Worm (Caenorhabditis elegans) whole organism, young adult: ENCODE results near the gene atf-8.

ENCODE experiments used
- B0261.1 ChIP-seq: sonication (generic microtip); optimal IDR thresholded peaks from 2 replicates; lab custom pipeline; 2016; ENCODE audit warnings: mild to moderate bottlenecking, missing genetic modification characterization, moderate library complexity, missing compliant biosample characterization
- C06A6.2 ChIP-seq: fragments of 200-800 bp; sonication (Bioruptor generic); conservative IDR thresholded peaks from 2 replicates; pipeline ENCODE4 v1.3.6; 2022; ENCODE audit warnings: missing genetic modification characterization, missing compliant biosample characterization
- D2030.7 ChIP-seq: fragments of 200-800 bp; sonication (Bioruptor generic); IDR thresholded peaks from 2 replicates; pipeline ENCODE4 v1.3.6; 2022; ENCODE audit warnings: missing genetic modification reagents, missing genetic modification characterization, missing compliant biosample characterization
- F23B12.7 ChIP-seq: sonication (generic microtip); optimal IDR thresholded peaks from 2 replicates; lab custom pipeline; 2017; ENCODE audit warnings: missing genetic modification characterization, mild to moderate bottlenecking, missing compliant biosample characterization, antibody characterized with exemption, moderate library complexity; ENCODE audit not compliant: insufficient read depth
- F37B4.10 ChIP-seq: fragments of 200-800 bp; sonication (Bioruptor generic); IDR thresholded peaks from 2 replicates; pipeline ENCODE4 v1.3.6; 2022; ENCODE audit warnings: missing genetic modification characterization, missing compliant biosample characterization
- F49E8.2 ChIP-seq: sonication (generic microtip); optimal IDR thresholded peaks from 3 replicates; lab custom pipeline; 2017; ENCODE audit warnings: missing genetic modification characterization, mild to moderate bottlenecking, missing compliant biosample characterization, antibody characterized with exemption, moderate library complexity; ENCODE audit not compliant: insufficient read depth
- F57A8.1 ChIP-seq: fragments of 200-800 bp; sonication (Bioruptor generic); optimal IDR thresholded peaks from 2 replicates; lab custom pipeline; 2018; ENCODE audit warnings: mild to moderate bottlenecking, missing genetic modification characterization, moderate library complexity, missing compliant biosample characterization
- F57C9.4 ChIP-seq: sonication (generic microtip); optimal IDR thresholded peaks from 2 replicates; lab custom pipeline; 2017; ENCODE audit warnings: mild to moderate bottlenecking, missing genetic modification characterization, missing compliant biosample characterization
- T26A5.8 ChIP-seq: sonication (generic microtip); optimal IDR thresholded peaks from 2 replicates; lab custom pipeline; 2016; ENCODE audit warnings: missing genetic modification characterization, missing compliant biosample characterization
- Y95B8A.8 ChIP-seq: fragments of 200-800 bp; sonication (Bioruptor generic); IDR thresholded peaks from 2 replicates; pipeline ENCODE4 v1.3.6; 2022; ENCODE audit warnings: missing genetic modification reagents, missing genetic modification characterization, missing compliant biosample characterization
- akir-1 ChIP-seq: fragments of 200-800 bp; sonication (Bioruptor generic); optimal IDR thresholded peaks from 2 replicates; lab custom pipeline; 2018; ENCODE audit warnings: mild to moderate bottlenecking, missing genetic modification characterization, moderate library complexity, missing compliant biosample characterization
- aptf-3 ChIP-seq: fragments of 200-800 bp; sonication (Bioruptor generic); IDR thresholded peaks from 2 replicates; pipeline ENCODE4 v1.3.6; 2022; ENCODE audit warnings: missing genetic modification characterization, missing compliant biosample characterization
- attf-6 ChIP-seq: fragments of 200-800 bp; sonication (Bioruptor generic); IDR thresholded peaks from 2 replicates; pipeline ENCODE4 v1.3.6; 2022; ENCODE audit warnings: missing genetic modification reagents, missing genetic modification characterization, missing compliant biosample characterization
- ceh-40 ChIP-seq: fragments of 200-800 bp; sonication (Bioruptor generic); IDR thresholded peaks from 2 replicates; pipeline ENCODE4 v1.3.6; 2022; ENCODE audit warnings: missing genetic modification characterization, missing compliant biosample characterization
- ceh-91 ChIP-seq: fragments of 200-800 bp; sonication (Bioruptor generic); IDR thresholded peaks from 2 replicates; pipeline ENCODE4 v1.3.6; 2022; ENCODE audit warnings: missing genetic modification reagents, missing genetic modification characterization, missing compliant biosample characterization
- die-1 ChIP-seq: sonication (generic microtip); optimal IDR thresholded peaks from 2 replicates; lab custom pipeline; 2016; ENCODE audit warnings: missing genotype, mild to moderate bottlenecking, missing genetic modification characterization, missing compliant biosample characterization
- dpff-1 ChIP-seq: sonication (generic microtip); optimal IDR thresholded peaks from 2 replicates; lab custom pipeline; 2017; ENCODE audit warnings: mild to moderate bottlenecking, missing genetic modification characterization, missing compliant biosample characterization
- dpl-1 ChIP-seq: fragments of 150-350 bp; optimal IDR thresholded peaks from 2 replicates; lab custom pipeline; 2014; ENCODE audit warnings: missing biosample characterization, missing genetic modification reagents, missing genetic modification characterization
- egl-18 ChIP-seq: fragments of 200-800 bp; sonication (Bioruptor generic); IDR thresholded peaks from 2 replicates; pipeline ENCODE4 v1.3.6; 2022; ENCODE audit warnings: missing genetic modification reagents, missing genetic modification characterization, missing compliant biosample characterization
- egl-44 ChIP-seq: fragments of 200-800 bp; sonication (Bioruptor generic); IDR thresholded peaks from 2 replicates; pipeline ENCODE4 v1.3.6; 2022; ENCODE audit warnings: missing genetic modification reagents, missing genetic modification characterization, missing compliant biosample characterization
- ekl-4 ChIP-seq: fragments of 200-800 bp; sonication (Bioruptor generic); IDR thresholded peaks from 2 replicates; pipeline ENCODE4 v1.3.6; 2022; ENCODE audit warnings: missing genetic modification reagents, missing genetic modification characterization, missing compliant biosample characterization
- ets-4 ChIP-seq: fragments of 200-800 bp; sonication (Bioruptor generic); optimal IDR thresholded peaks from 2 replicates; lab custom pipeline; 2018; ENCODE audit warnings: mild to moderate bottlenecking, missing genetic modification characterization, missing compliant biosample characterization
- him-1 ChIP-seq: sonication (generic microtip); optimal IDR thresholded peaks from 2 replicates; lab custom pipeline; 2016; ENCODE audit warnings: missing genotype, missing genetic modification reagents, missing genetic modification characterization, missing compliant biosample characterization
- hmg-20 ChIP-seq: fragments of 200-800 bp; sonication (Bioruptor generic); IDR thresholded peaks from 2 replicates; pipeline ENCODE4 v1.3.6; 2022; ENCODE audit warnings: missing genetic modification reagents, missing genetic modification characterization, missing compliant biosample characterization
- hrde-1 ChIP-seq: sonication (generic microtip); optimal IDR thresholded peaks from 2 replicates; lab custom pipeline; 2016; ENCODE audit warnings: missing genetic modification characterization, mild to moderate bottlenecking, missing compliant biosample characterization, moderate library complexity, missing genotype, missing genetic modification reagents, borderline replicate concordance
- lag-1 ChIP-seq: fragments of 200-800 bp; sonication (Bioruptor generic); IDR thresholded peaks from 2 replicates; pipeline ENCODE4 v1.3.6; 2022; ENCODE audit warnings: missing genetic modification reagents, missing genetic modification characterization, missing compliant biosample characterization
- lir-1 ChIP-seq: fragments of 200-800 bp; sonication (Bioruptor generic); conservative IDR thresholded peaks from 2 replicates; pipeline ENCODE4 v1.3.6; 2022; ENCODE audit warnings: missing genetic modification reagents, missing genetic modification characterization, missing compliant biosample characterization
- madf-3 ChIP-seq: fragments of 200-800 bp; sonication (Bioruptor generic); IDR thresholded peaks from 2 replicates; pipeline ENCODE4 v1.3.6; 2022; ENCODE audit warnings: missing genetic modification reagents, missing genetic modification characterization, missing compliant biosample characterization
- madf-8 ChIP-seq: fragments of 200-800 bp; sonication (Bioruptor generic); conservative IDR thresholded peaks from 2 replicates; pipeline ENCODE4 v1.3.6; 2022; ENCODE audit warnings: missing genetic modification reagents, missing genetic modification characterization, missing compliant biosample characterization
- mcd-1 ChIP-seq: fragments of 200-800 bp; sonication (Bioruptor generic); IDR thresholded peaks from 2 replicates; pipeline ENCODE4 v1.3.6; 2022; ENCODE audit warnings: missing genetic modification reagents, missing genetic modification characterization, missing compliant biosample characterization
- nfya-1 ChIP-seq: sonication (generic microtip); optimal IDR thresholded peaks from 2 replicates; lab custom pipeline; 2017; ENCODE audit warnings: antibody characterized with exemption, missing compliant biosample characterization, missing genetic modification characterization, borderline replicate concordance; ENCODE audit not compliant: insufficient read depth
- nfya-2 ChIP-seq: fragments of 200-800 bp; sonication (Bioruptor generic); IDR thresholded peaks from 2 replicates; pipeline ENCODE4 v1.3.6; 2022; ENCODE audit warnings: missing genetic modification reagents, missing genetic modification characterization, missing compliant biosample characterization
- nfyb-1 ChIP-seq: fragments of 200-800 bp; sonication (Bioruptor generic); IDR thresholded peaks from 2 replicates; pipeline ENCODE4 v1.3.6; 2022; ENCODE audit warnings: missing genetic modification reagents, missing genetic modification characterization, missing compliant biosample characterization
- nhr-27 ChIP-seq: fragments of 200-800 bp; sonication (Bioruptor generic); optimal IDR thresholded peaks from 2 replicates; lab custom pipeline; 2018; ENCODE audit warnings: mild to moderate bottlenecking, missing genetic modification characterization, moderate library complexity, missing compliant biosample characterization
- rec-8 ChIP-seq, 2 experiments: sonication (generic microtip); optimal IDR thresholded peaks; 2 replicates each; lab custom pipeline; 2016; ENCODE audit warnings: mild to moderate bottlenecking in 2 of 2, missing genetic modification characterization in 2 of 2, missing genetic modification reagents in 2 of 2, missing genotype in 2 of 2, missing biosample characterization in 1 of 2, missing compliant biosample characterization in 1 of 2, moderate library complexity in 1 of 2
- sdz-38 ChIP-seq: sonication (generic microtip); optimal IDR thresholded peaks from 2 replicates; lab custom pipeline; 2016; ENCODE audit warnings: missing genotype, missing genetic modification characterization, missing compliant biosample characterization
- sea-2 ChIP-seq: fragments of 200-800 bp; sonication (Bioruptor generic); IDR thresholded peaks from 2 replicates; pipeline ENCODE4 v1.3.6; 2022; ENCODE audit warnings: missing genetic modification characterization, missing compliant biosample characterization
- snpc-1.3 ChIP-seq: sonication (generic microtip); optimal IDR thresholded peaks from 2 replicates; lab custom pipeline; 2017; ENCODE audit warnings: missing genetic modification characterization, mild to moderate bottlenecking, missing compliant biosample characterization, antibody characterized with exemption, moderate library complexity, missing genotype, missing genetic modification reagents; ENCODE audit not compliant: insufficient read depth
- snpc-3.4 ChIP-seq: sonication (generic microtip); optimal IDR thresholded peaks from 2 replicates; lab custom pipeline; 2017; ENCODE audit warnings: missing genetic modification characterization, mild to moderate bottlenecking, missing compliant biosample characterization, antibody characterized with exemption, moderate library complexity, missing genotype, missing genetic modification reagents
- somi-1 ChIP-seq: fragments of 200-800 bp; sonication (Bioruptor generic); optimal IDR thresholded peaks from 2 replicates; lab custom pipeline; 2018; ENCODE audit warnings: mild to moderate bottlenecking, missing genetic modification characterization, missing compliant biosample characterization
- tlf-1 ChIP-seq: fragments of 200-800 bp; sonication (Bioruptor generic); optimal IDR thresholded peaks from 2 replicates; lab custom pipeline; 2018; ENCODE audit warnings: mild to moderate bottlenecking, missing genetic modification characterization, missing compliant biosample characterization
- zfh-2 ChIP-seq: fragments of 200-800 bp; sonication (Bioruptor generic); conservative IDR thresholded peaks from 2 replicates; pipeline ENCODE4 v1.3.6; 2022; ENCODE audit warnings: missing genetic modification reagents, missing genetic modification characterization, missing compliant biosample characterization
- ztf-18 ChIP-seq: sonication (generic microtip); optimal IDR thresholded peaks from 2 replicates; lab custom pipeline; 2016; ENCODE audit warnings: missing genotype, mild to moderate bottlenecking, missing genetic modification characterization, missing compliant biosample characterization
- ztf-22 ChIP-seq: fragments of 200-800 bp; sonication (Bioruptor generic); optimal IDR thresholded peaks from 2 replicates; lab custom pipeline; 2018; ENCODE audit warnings: mild to moderate bottlenecking, missing genetic modification characterization, moderate library complexity, missing compliant biosample characterization
- ztf-26 ChIP-seq: sonication (generic microtip); optimal IDR thresholded peaks from 2 replicates; lab custom pipeline; 2017; ENCODE audit warnings: missing genetic modification characterization, missing compliant biosample characterization
- ztf-28 ChIP-seq: fragments of 200-800 bp; sonication (Bioruptor generic); IDR thresholded peaks from 2 replicates; pipeline ENCODE4 v1.3.6; 2022; ENCODE audit warnings: missing genetic modification reagents, missing genetic modification characterization, missing compliant biosample characterization
- ztf-3 ChIP-seq: fragments of 200-800 bp; sonication (Bioruptor generic); optimal IDR thresholded peaks from 2 replicates; lab custom pipeline; 2018; ENCODE audit warnings: mild to moderate bottlenecking, missing genetic modification characterization, missing compliant biosample characterization
- ztf-6 ChIP-seq: fragments of 200-800 bp; sonication (Bioruptor generic); IDR thresholded peaks from 2 replicates; pipeline ENCODE4 v1.3.6; 2022; ENCODE audit warnings: missing genetic modification reagents, missing genetic modification characterization, missing compliant biosample characterization

The atf-8 gene

DNA sequence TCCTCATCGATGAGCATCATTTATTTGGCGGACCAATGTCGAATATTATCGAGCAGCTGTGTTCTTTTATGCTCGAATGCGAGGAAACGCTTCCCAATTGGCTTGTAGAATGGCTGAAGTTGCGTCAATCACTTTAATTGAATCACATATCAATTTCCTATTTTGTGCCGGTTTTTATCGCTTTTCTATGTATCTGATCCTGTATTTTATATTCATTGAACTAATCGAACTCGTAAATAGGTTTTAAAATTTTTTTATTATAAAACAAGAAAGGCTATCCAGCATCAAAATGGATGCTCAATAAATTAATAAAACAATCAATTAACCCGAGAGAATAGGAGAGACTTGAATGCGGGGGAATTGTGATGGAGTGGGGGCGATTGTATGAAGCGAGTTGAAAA lies 6.7 kb upstream of the atf-8 start (continued):
- TF ChIP-seq ztf-3 (GFP tag; lab: Kevin White, UChicago): no peak
- no peak for TF ChIP-seq lir-1 (GFP tag; lab: Robert Waterston, UW)
- peak; percentile 79; the same call in 1 of the 2 replicates for TF ChIP-seq nfyb-1 (GFP tag; lab: Robert Waterston, UW)
- TF ChIP-seq F23B12.7 (tag; lab: Kevin White, UChicago): no peak
- TF ChIP-seq ekl-4 (GFP tag; lab: Robert Waterston, UW): no peak
- TF ChIP-seq nhr-27 (tag; lab: Kevin White, UChicago): no peak
- no peak for TF ChIP-seq hmg-20 (GFP tag; lab: Robert Waterston, UW)
- no peak for TF ChIP-seq madf-3 (GFP tag; lab: Robert Waterston, UW)
- TF ChIP-seq akir-1 (GFP tag; lab: Kevin White, UChicago): no peak
- TF ChIP-seq ceh-91 (GFP tag; lab: Robert Waterston, UW): no peak
- no peak for TF ChIP-seq mcd-1 (GFP tag; lab: Robert Waterston, UW)
- TF ChIP-seq T26A5.8 (tag; lab: Kevin White, UChicago): no peak
- TF ChIP-seq zfh-2 (GFP tag; lab: Robert Waterston, UW): no peak
- no peak for TF ChIP-seq tlf-1 (GFP tag; lab: Kevin White, UChicago)
- no peak for TF ChIP-seq sdz-38
- peak; percentile 71 for TF ChIP-seq him-1
- no peak for TF ChIP-seq egl-18 (GFP tag; lab: Robert Waterston, UW)
- TF ChIP-seq sea-2: no peak
- no peak for TF ChIP-seq F57C9.4 (tag; lab: Kevin White, UChicago)
- TF ChIP-seq ztf-28 (GFP tag; lab: Robert Waterston, UW): no peak
- no peak for TF ChIP-seq ztf-6
- TF ChIP-seq ceh-40 (GFP tag; lab: Robert Waterston, UW): no peak
- TF ChIP-seq madf-8 (GFP tag; lab: Robert Waterston, UW): 0 out of 2 replicates have a peak, but pooled peaks have one; percentile 7
- no peak for TF ChIP-seq ztf-26 (tag; lab: Kevin White, UChicago)
- no peak for TF ChIP-seq F57A8.1 (GFP tag; lab: Kevin White, UChicago)
- TF ChIP-seq die-1 (tag; lab: Kevin White, UChicago): peak; percentile 42
- TF ChIP-seq F37B4.10 (GFP tag; lab: Robert Waterston, UW): no peak
- no peak for TF ChIP-seq C06A6.2 (GFP tag; lab: Robert Waterston, UW)
- TF ChIP-seq ztf-18 (tag; lab: Kevin White, UChicago): no peak
- TF ChIP-seq rec-8 (tag; optimal IDR thresholded peaks at IDR 0.05; lab: Kevin White, UChicago): peak in 1 of 2 experiments; percentile 10
- TF ChIP-seq aptf-3 (GFP tag; lab: Robert Waterston, UW): no peak
- TF ChIP-seq snpc-3.4: peak; percentile 51
- no peak for TF ChIP-seq attf-6 (GFP tag; lab: Robert Waterston, UW)
- TF ChIP-seq hrde-1: peak; percentile 74
- TF ChIP-seq lag-1 (GFP tag; lab: Robert Waterston, UW): no peak
- no peak for TF ChIP-seq nfya-1 (tag; lab: Kevin White, UChicago)
- TF ChIP-seq ets-4 (GFP tag; lab: Kevin White, UChicago): no peak
- TF ChIP-seq dpl-1 (GFP tag; lab: Kevin White, UChicago): no peak
- no peak for TF ChIP-seq dpff-1 (tag; lab: Kevin White, UChicago)
- TF ChIP-seq somi-1: no peak
- TF ChIP-seq B0261.1 (tag; lab: Kevin White, UChicago): no peak
- TF ChIP-seq Y95B8A.8 (GFP tag; lab: Robert Waterston, UW): peak; percentile 38; the same call in 1 of the 2 replicates
- TF ChIP-seq D2030.7: peak; percentile 54; the same call in 1 of the 2 replicates
- no peak for TF ChIP-seq ztf-22 (GFP tag; lab: Kevin White, UChicago)
- TF ChIP-seq egl-44 (GFP tag; lab: Robert Waterston, UW): no peak
- TF ChIP-seq nfya-2 (GFP tag; lab: Robert Waterston, UW): no peak
- no peak for TF ChIP-seq F49E8.2
- no peak for TF ChIP-seq snpc-1.3
